Worm (Caenorhabditis elegans) whole organism, L4 larva: Measurements from ENCODE around the gene nca-2.
A peak's percentile ranks its signal among the peaks of the same experiment; 100 is the strongest.

Experiments used
- D1046.2 ChIP-seq: fragments of 200-800 bp; sonication (Bioruptor generic); IDR thresholded peaks from 2 replicates; pipeline ENCODE4 v1.3.6; 2022; ENCODE audit warnings: missing genetic modification characterization, missing compliant biosample characterization
- F37D6.2 ChIP-seq: sonication (generic microtip); optimal IDR thresholded peaks from 2 replicates; lab custom pipeline; 2016; ENCODE audit warnings: mild to moderate bottlenecking, missing genetic modification characterization, missing compliant biosample characterization
- F44E2.7 ChIP-seq: fragments of 200-800 bp; sonication (Bioruptor generic); IDR thresholded peaks from 2 replicates; pipeline ENCODE4 v2.1.2; 2022; ENCODE audit warnings: missing genetic modification characterization, missing compliant biosample characterization
- R02D3.7 ChIP-seq: fragments of 150-350 bp; sonication (generic microtip); optimal IDR thresholded peaks from 3 replicates; lab custom pipeline; 2014; ENCODE audit warnings: missing biosample characterization, missing genetic modification characterization
- T20F7.1 ChIP-seq: fragments of 200-800 bp; sonication (Bioruptor generic); optimal IDR thresholded peaks from 2 replicates; lab custom pipeline; 2018; ENCODE audit warnings: mild to moderate bottlenecking, missing genetic modification characterization, missing compliant biosample characterization
- T26A8.4 ChIP-seq: fragments of 200-800 bp; sonication (Bioruptor generic); IDR thresholded peaks from 2 replicates; pipeline ENCODE4 v1.3.6; 2022; ENCODE audit warnings: missing genetic modification characterization, missing compliant biosample characterization
- Y48G9A.11 ChIP-seq: fragments of 200-800 bp; sonication (Bioruptor generic); IDR thresholded peaks from 2 replicates; pipeline ENCODE4 v1.3.6; 2022; ENCODE audit warnings: missing genetic modification reagents, missing genetic modification characterization, missing compliant biosample characterization
- aha-1 ChIP-seq: fragments of 150-350 bp; peaks from one replicate; lab custom pipeline; 2014; ENCODE audit warnings: missing biosample characterization, missing genetic modification characterization
- ama-1 ChIP-seq: fragments of 150-350 bp; optimal IDR thresholded peaks from 2 replicates; lab custom pipeline; 2014; ENCODE audit warnings: inconsistent platforms, mixed read lengths
- arid-1 ChIP-seq: fragments of 200-800 bp; sonication (Bioruptor generic); conservative IDR thresholded peaks from 2 replicates; pipeline ENCODE4 v1.3.6; 2022; ENCODE audit warnings: missing genetic modification reagents, missing genetic modification characterization, missing compliant biosample characterization
- ceh-32 ChIP-seq: sonication (generic microtip); optimal IDR thresholded peaks from 2 replicates; lab custom pipeline; 2016; ENCODE audit warnings: mild to moderate bottlenecking, missing genetic modification characterization, missing compliant biosample characterization; ENCODE audit not compliant: poor library complexity
- daf-16 ChIP-seq, 3 experiments: sonication (generic microtip); optimal IDR thresholded peaks; 2 replicates each; lab custom pipeline; 2016 to 2017; ENCODE audit warnings: missing genetic modification characterization in 3 of 3, missing genetic modification reagents in 3 of 3, mild to moderate bottlenecking in 2 of 3, missing compliant biosample characterization in 2 of 3, missing biosample characterization in 1 of 3, moderate library complexity in 1 of 3
- daf-19 ChIP-seq: fragments of 200-800 bp; sonication (Bioruptor generic); conservative IDR thresholded peaks from 2 replicates; pipeline ENCODE4 v1.3.6; 2022; ENCODE audit warnings: missing genetic modification characterization, missing compliant biosample characterization
- dpl-1 ChIP-seq: fragments of 150-350 bp; optimal IDR thresholded peaks from 2 replicates; lab custom pipeline; 2014; ENCODE audit warnings: missing biosample characterization, missing genetic modification reagents, missing genetic modification characterization
- duxl-1 ChIP-seq: sonication (generic microtip); optimal IDR thresholded peaks from 2 replicates; lab custom pipeline; 2016; ENCODE audit warnings: mild to moderate bottlenecking, missing genetic modification characterization, moderate library complexity, missing compliant biosample characterization; ENCODE audit not compliant: poor library complexity
- dve-1 ChIP-seq: sonication (generic microtip); optimal IDR thresholded peaks from 2 replicates; lab custom pipeline; 2017; ENCODE audit warnings: antibody characterized with exemption, mild to moderate bottlenecking, missing genetic modification characterization, missing compliant biosample characterization; ENCODE audit not compliant: insufficient read depth
- egl-27 ChIP-seq: sonication (generic microtip); optimal IDR thresholded peaks from 3 replicates; lab custom pipeline; 2017; ENCODE audit warnings: missing biosample characterization, missing genetic modification reagents, missing genetic modification characterization
- fkh-10 ChIP-seq: fragments of 150-350 bp; optimal IDR thresholded peaks from 2 replicates; lab custom pipeline; 2014; ENCODE audit warnings: missing biosample characterization, missing genetic modification reagents, missing genetic modification characterization
- fos-1 ChIP-seq: fragments of 150-350 bp; optimal IDR thresholded peaks from 2 replicates; lab custom pipeline; 2014; ENCODE audit warnings: missing biosample characterization, missing genetic modification characterization
- hif-1 ChIP-seq, 2 experiments: sonication (generic microtip); optimal IDR thresholded peaks; 2 replicates each; lab custom pipeline; 2016 to 2017; ENCODE audit warnings: missing compliant biosample characterization in 2 of 2, missing genetic modification characterization in 2 of 2, missing genetic modification reagents in 2 of 2, missing genotype in 2 of 2, mild to moderate bottlenecking in 1 of 2
- hlh-11 ChIP-seq: fragments of 200-800 bp; sonication (Bioruptor generic); optimal IDR thresholded peaks from 2 replicates; lab custom pipeline; 2018; ENCODE audit warnings: mild to moderate bottlenecking, missing genetic modification characterization, missing compliant biosample characterization
- lin-1 ChIP-seq: fragments of 200-800 bp; sonication (Bioruptor generic); IDR thresholded peaks from 2 replicates; pipeline ENCODE4 v1.3.6; 2022; ENCODE audit warnings: missing genetic modification reagents, missing genetic modification characterization, missing compliant biosample characterization
- lin-15B ChIP-seq: fragments of 150-350 bp; sonication (generic microtip); optimal IDR thresholded peaks from 3 replicates; lab custom pipeline; 2014; ENCODE audit warnings: missing biosample characterization, missing genetic modification characterization
- lin-38 ChIP-seq: fragments of 200-800 bp; sonication (Bioruptor generic); IDR thresholded peaks from 2 replicates; pipeline ENCODE4 v1.3.6; 2022; ENCODE audit warnings: missing genetic modification reagents, missing genetic modification characterization, missing compliant biosample characterization
- madf-5 ChIP-seq, 2 experiments: fragments of 200-800 bp; sonication (Bioruptor generic); IDR thresholded peaks; 2 replicates each; pipeline ENCODE4 v1.3.6; 2022; ENCODE audit warnings: missing compliant biosample characterization in 2 of 2, missing genetic modification characterization in 2 of 2
- mdt-29 ChIP-seq: fragments of 200-800 bp; sonication (Bioruptor generic); IDR thresholded peaks from 2 replicates; pipeline ENCODE4 v1.3.6; 2022; ENCODE audit warnings: missing genetic modification reagents, missing genetic modification characterization, missing compliant biosample characterization
- mep-1 ChIP-seq: fragments of 150-350 bp; sonication (generic microtip); optimal IDR thresholded peaks from 3 replicates; lab custom pipeline; 2014; ENCODE audit warnings: missing biosample characterization, missing genetic modification characterization
- mxl-2 ChIP-seq: fragments of 200-800 bp; sonication (Bioruptor generic); conservative IDR thresholded peaks from 2 replicates; pipeline ENCODE4 v1.3.6; 2022; ENCODE audit warnings: missing genetic modification reagents, missing genetic modification characterization, missing compliant biosample characterization
- mxl-3 ChIP-seq: fragments of 200-800 bp; sonication (Bioruptor generic); optimal IDR thresholded peaks from 2 replicates; lab custom pipeline; 2018; ENCODE audit warnings: mild to moderate bottlenecking, missing genetic modification characterization, missing compliant biosample characterization
- nhr-11 ChIP-seq: fragments of 150-350 bp; optimal IDR thresholded peaks from 2 replicates; lab custom pipeline; 2014; ENCODE audit warnings: missing biosample characterization, missing genetic modification characterization
- nhr-28 ChIP-seq: fragments of 150-350 bp; optimal IDR thresholded peaks from 2 replicates; lab custom pipeline; 2014; ENCODE audit warnings: missing biosample characterization, missing genetic modification characterization
- nhr-48 ChIP-seq: sonication (generic microtip); optimal IDR thresholded peaks from 2 replicates; lab custom pipeline; 2016; ENCODE audit warnings: mild to moderate bottlenecking, missing genetic modification characterization, missing compliant biosample characterization
- nhr-6 ChIP-seq: fragments of 150-350 bp; optimal IDR thresholded peaks from 2 replicates; lab custom pipeline; 2014; ENCODE audit warnings: missing biosample characterization, missing genetic modification characterization
- pha-4 ChIP-seq, 2 experiments: fragments of 150-350 bp in 1 of 2; fragments of 200-800 bp in 1 of 2; sonication (Bioruptor generic) in 1 of 2; IDR thresholded peaks in 1 of 2; optimal IDR thresholded peaks in 1 of 2; 2 replicates each; pipeline versions ENCODE4 v1.3.6 to Lab custom; 2014 to 2022; ENCODE audit warnings: missing genetic modification characterization in 2 of 2, missing genetic modification reagents in 2 of 2, missing biosample characterization in 1 of 2, missing compliant biosample characterization in 1 of 2
- php-3 ChIP-seq: fragments of 200-800 bp; sonication (Bioruptor generic); IDR thresholded peaks from 2 replicates; pipeline ENCODE4 v1.3.6; 2022; ENCODE audit warnings: missing genetic modification reagents, missing genetic modification characterization, missing compliant biosample characterization
- rbr-2 ChIP-seq: sonication (generic microtip); optimal IDR thresholded peaks from 2 replicates; lab custom pipeline; 2016; ENCODE audit warnings: missing genotype, missing genetic modification characterization, missing compliant biosample characterization
- saeg-2 ChIP-seq: fragments of 200-800 bp; sonication (Bioruptor generic); IDR thresholded peaks from 2 replicates; pipeline ENCODE4 v1.3.6; 2022; ENCODE audit warnings: missing genetic modification reagents, missing genetic modification characterization, missing compliant biosample characterization
- sdz-12 ChIP-seq: fragments of 200-800 bp; sonication (Bioruptor generic); optimal IDR thresholded peaks from 2 replicates; lab custom pipeline; 2018; ENCODE audit warnings: mild to moderate bottlenecking, missing genetic modification characterization, missing compliant biosample characterization
- set-16 ChIP-seq: fragments of 200-800 bp; sonication (Bioruptor generic); IDR thresholded peaks from 2 replicates; pipeline ENCODE4 v1.3.6; 2022; ENCODE audit warnings: missing genetic modification reagents, missing genetic modification characterization, missing compliant biosample characterization
- skn-1 ChIP-seq: fragments of 150-350 bp; optimal IDR thresholded peaks from 2 replicates; lab custom pipeline; 2014; ENCODE audit warnings: missing biosample characterization, missing genetic modification characterization
- snpc-4 ChIP-seq: fragments of 150-350 bp; optimal IDR thresholded peaks from 2 replicates; lab custom pipeline; 2014; ENCODE audit warnings: missing biosample characterization, missing genetic modification characterization
- tag-97 ChIP-seq: fragments of 200-800 bp; sonication (Bioruptor generic); IDR thresholded peaks from 2 replicates; pipeline ENCODE4 v1.3.6; 2022; ENCODE audit warnings: missing genetic modification characterization, missing compliant biosample characterization
- tra-1 ChIP-seq: fragments of 200-800 bp; sonication (Bioruptor generic); IDR thresholded peaks from 2 replicates; pipeline ENCODE4 v1.3.6; 2022; ENCODE audit warnings: missing genetic modification reagents, missing genetic modification characterization, missing compliant biosample characterization
- unc-130 ChIP-seq: sonication (generic microtip); optimal IDR thresholded peaks from 2 replicates; lab custom pipeline; 2016; ENCODE audit warnings: missing genetic modification reagents, missing genetic modification characterization, missing compliant biosample characterization
- unc-39 ChIP-seq: sonication (generic microtip); optimal IDR thresholded peaks from 2 replicates; lab custom pipeline; 2017; ENCODE audit warnings: missing biosample characterization, missing genetic modification characterization
- zfp-2 ChIP-seq: sonication (generic microtip); optimal IDR thresholded peaks from 2 replicates; lab custom pipeline; 2016; ENCODE audit warnings: mild to moderate bottlenecking, missing genetic modification characterization, missing compliant biosample characterization
- zfp-3 ChIP-seq: fragments of 200-800 bp; sonication (Bioruptor generic); conservative IDR thresholded peaks from 2 replicates; pipeline ENCODE4 v1.3.6; 2022; ENCODE audit warnings: missing genetic modification reagents, missing genetic modification characterization, missing compliant biosample characterization
- zip-2 ChIP-seq: fragments of 150-350 bp; optimal IDR thresholded peaks from 2 replicates; lab custom pipeline; 2014; ENCODE audit warnings: missing biosample characterization, missing genetic modification characterization

The nca-2 gene

ce11 chrIII:5024393-5024964, 59.1 kb downstream of the nca-2 start, which contains the start of gene pcf-11 (continued):
- TF ChIP-seq unc-130 (GFP tag; lab: Kevin White, UChicago) (peak; percentile 7), hlh-11 (peak; percentile 64), mdt-29 (0 out of 2 replicates have a peak, but pooled peaks have one; percentile 6), lin-15B (no peak), hif-1 (tag; optimal IDR thresholded peaks at IDR 0.05; lab: Kevin White, UChicago) (no peak), tag-97 (GFP tag; lab: Robert Waterston, UW) (no peak), nhr-11 (tag; lab: Kevin White, UChicago) (peak; percentile 41), daf-16 (GFP tag; optimal IDR thresholded peaks at IDR 0.05; lab: Kevin White, UChicago) (no peak), daf-16 (tag; optimal IDR thresholded peaks at IDR 0.05; lab: Kevin White, UChicago) (peak; percentile 27), daf-19 (no peak), D1046.2 (GFP tag; lab: Robert Waterston, UW) (no peak), skn-1 (tag; lab: Kevin White, UChicago) (no peak), zip-2 (tag; lab: Kevin White, UChicago) (no peak), set-16 (GFP tag; lab: Robert Waterston, UW) (peak; percentile 33; the same call in 1 of the 2 replicates), rbr-2 (tag; lab: Kevin White, UChicago) (peak; percentile 34), zfp-3 (GFP tag; lab: Robert Waterston, UW) (no peak), tra-1 (GFP tag; lab: Robert Waterston, UW) (no peak), pha-4 (GFP tag; IDR thresholded peaks at IDR 0.05; lab: Robert Waterston, UW) (no peak), pha-4 (tag; optimal IDR thresholded peaks at IDR 0.05; lab: Kevin White, UChicago) (no peak), F44E2.7 (GFP tag; lab: Robert Waterston, UW) (no peak), saeg-2 (GFP tag; lab: Robert Waterston, UW) (no peak), arid-1 (no peak), egl-27 (tag; lab: Kevin White, UChicago) (no peak), ceh-32 (no peak), mxl-2 (GFP tag; lab: Robert Waterston, UW) (no peak), mxl-3 (peak; percentile 81)

- TF ChIP-seq madf-5 (GFP tag; IDR thresholded peaks at IDR 0.05; lab: Robert Waterston, UW) = no peak
- no peak for TF ChIP-seq nhr-6 (tag; lab: Kevin White, UChicago)
- no peak for TF ChIP-seq daf-16 (GFP tag; optimal IDR thresholded peaks at IDR 0.05; lab: Kevin White, UChicago)
- TF ChIP-seq daf-16 (tag; optimal IDR thresholded peaks at IDR 0.05; lab: Kevin White, UChicago) = no peak
- TF ChIP-seq php-3 = 0 out of 2 replicates have a peak, but pooled peaks have one; percentile 11
- peak; percentile 46 for TF ChIP-seq rbr-2 (tag; lab: Kevin White, UChicago)
- TF ChIP-seq R02D3.7 (tag; lab: Kevin White, UChicago) = no peak
- TF ChIP-seq aha-1 (tag; lab: Kevin White, UChicago) = peak; percentile 80
- TF ChIP-seq T26A8.4 = peak; percentile 60
- TF ChIP-seq fos-1 (tag; lab: Kevin White, UChicago) = no peak
- no peak for TF ChIP-seq duxl-1 (tag; lab: Kevin White, UChicago)
- TF ChIP-seq pha-4 (GFP tag; IDR thresholded peaks at IDR 0.05; lab: Robert Waterston, UW) = peak; percentile 72
- no peak for TF ChIP-seq pha-4 (tag; optimal IDR thresholded peaks at IDR 0.05; lab: Kevin White, UChicago)
- no peak for TF ChIP-seq snpc-4 (tag; lab: Kevin White, UChicago)
- no peak for TF ChIP-seq zfp-2 (tag; lab: Kevin White, UChicago)
- peak; percentile 80 for TF ChIP-seq ama-1 (lab: Kevin White, UChicago)
- peak; percentile 62 for TF ChIP-seq T20F7.1 (GFP tag; lab: Kevin White, UChicago)
- TF ChIP-seq sdz-12 (GFP tag; lab: Kevin White, UChicago) = peak; percentile 41
- no peak for TF ChIP-seq saeg-2 (GFP tag; lab: Robert Waterston, UW)
- TF ChIP-seq nhr-48 = no peak
- TF ChIP-seq nhr-28 (tag; lab: Kevin White, UChicago) = no peak
- no peak for TF ChIP-seq tag-97 (GFP tag; lab: Robert Waterston, UW)
- TF ChIP-seq dpl-1 = peak; percentile 20
- peak; percentile 27 for TF ChIP-seq dve-1 (tag; lab: Kevin White, UChicago)
- TF ChIP-seq lin-38 (GFP tag; lab: Robert Waterston, UW) = peak; percentile 55; the same call in 1 of the 2 replicates
- TF ChIP-seq unc-39 = no peak
- TF ChIP-seq mep-1 (tag; lab: Kevin White, UChicago) = peak; percentile 53
- TF ChIP-seq F37D6.2 = no peak
- peak; percentile 17; the same call in 1 of the 2 replicates for TF ChIP-seq Y48G9A.11 (GFP tag; lab: Robert Waterston, UW)
- TF ChIP-seq lin-1 (GFP tag; lab: Robert Waterston, UW) = 0 out of 2 replicates have a peak, but pooled peaks have one; percentile 18
- TF ChIP-seq fkh-10 = no peak
Measured at ce11 chrIII:5025136-5025629, 59.8 kb downstream of the nca-2 start.
